Fruit fly (Drosophila melanogaster): ENCODE measurements around the gene CG13841.
A peak's percentile ranks its signal among the peaks of the same experiment; 100 is the strongest.

DNA sequence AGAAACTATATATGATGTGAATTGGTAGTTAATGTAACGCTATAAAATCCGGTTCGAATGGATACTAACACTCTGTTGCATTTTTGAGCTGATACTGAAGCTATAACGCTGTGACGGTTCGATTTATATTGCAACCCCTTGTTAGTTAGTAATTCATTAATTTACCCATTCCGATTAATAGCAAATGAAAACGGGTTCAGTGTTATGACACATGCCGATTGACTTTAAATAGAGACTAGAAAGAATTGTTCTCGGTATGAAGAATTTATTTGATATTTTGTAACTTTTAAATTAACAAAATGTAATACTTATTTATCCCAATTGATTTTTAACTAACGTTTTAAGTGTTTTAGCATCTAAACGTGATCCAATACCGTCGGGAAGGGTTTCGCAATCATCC lies 1.1 kb upstream of the CG13841 start, which contains the start of gene CG43091:
- TF ChIP-seq pad (GFP tag; optimal IDR thresholded peaks at IDR 0.05) (no peak), Clk (GFP tag; optimal IDR thresholded peaks at IDR 0.05) (no peak), kay (GFP tag; ENCODE audit: borderline replicate concordance) (peak; percentile 83), Mnt (GFP tag; optimal IDR thresholded peaks at IDR 0.05) (no peak)
